Worm (Caenorhabditis elegans) whole organism, L1 larva: Measurements from ENCODE around the gene rbm-26.
A peak's percentile ranks its signal among the peaks of the same experiment; 100 is the strongest.

ENCODE experiments used
- aha-1 ChIP-seq: fragments of 150-350 bp; optimal IDR thresholded peaks from 2 replicates; lab custom pipeline; 2014; ENCODE audit warnings: missing biosample characterization, missing genetic modification characterization
- dpl-1 ChIP-seq, 3 experiments: fragments of 150-350 bp in 2 of 3; sonication (generic microtip) in 1 of 3; optimal IDR thresholded peaks; 2 replicates each; lab custom pipeline; 2014 to 2017; ENCODE audit warnings: missing biosample characterization in 3 of 3, missing genetic modification characterization in 3 of 3, missing genetic modification reagents in 3 of 3
- dsc-1 ChIP-seq: sonication (generic microtip); optimal IDR thresholded peaks from 2 replicates; lab custom pipeline; 2016; ENCODE audit warnings: mild to moderate bottlenecking, missing genetic modification characterization, missing compliant biosample characterization
- efl-1 ChIP-seq, 4 experiments: fragments of 150-350 bp; optimal IDR thresholded peaks in 3 of 4; peaks in 1 of 4; 1 replicate in 1 of 4; 2 replicates in 3 of 4; lab custom pipeline; 2014; ENCODE audit warnings: missing biosample characterization in 2 of 4, missing genetic modification characterization in 2 of 4, missing genetic modification reagents in 2 of 4
- elt-3 ChIP-seq, 6 experiments: fragments of 150-350 bp in 1 of 6; sonication (generic microtip); optimal IDR thresholded peaks; 2 replicates each; lab custom pipeline; 2017 to 2018; ENCODE audit warnings: missing biosample characterization in 6 of 6, missing genetic modification characterization in 6 of 6, inconsistent platforms in 1 of 6
- lin-13 ChIP-seq: fragments of 150-350 bp; optimal IDR thresholded peaks from 2 replicates; lab custom pipeline; 2014; ENCODE audit warnings: missing biosample characterization, missing genetic modification reagents, missing genetic modification characterization
- lir-3 ChIP-seq: sonication (generic microtip); optimal IDR thresholded peaks from 2 replicates; lab custom pipeline; 2016; ENCODE audit warnings: mild to moderate bottlenecking, missing genetic modification characterization, moderate library complexity, missing compliant biosample characterization; ENCODE audit not compliant: poor library complexity
- nhr-28 ChIP-seq: fragments of 150-350 bp; optimal IDR thresholded peaks from 2 replicates; lab custom pipeline; 2014; ENCODE audit warnings: missing biosample characterization, missing genetic modification characterization
- skn-1 ChIP-seq: fragments of 150-350 bp; optimal IDR thresholded peaks from 2 replicates; lab custom pipeline; 2014; ENCODE audit warnings: missing biosample characterization, missing genetic modification characterization
- snu-23 ChIP-seq: sonication (generic microtip); optimal IDR thresholded peaks from 2 replicates; lab custom pipeline; 2016; ENCODE audit warnings: missing genetic modification characterization, missing compliant biosample characterization
- sup-37 ChIP-seq: fragments of 200-800 bp; sonication (Bioruptor generic); optimal IDR thresholded peaks from 2 replicates; lab custom pipeline; 2018; ENCODE audit warnings: mild to moderate bottlenecking, missing genetic modification characterization, missing compliant biosample characterization
- ztf-4 ChIP-seq: fragments of 150-350 bp; optimal IDR thresholded peaks from 2 replicates; lab custom pipeline; 2014; ENCODE audit warnings: missing biosample characterization, missing genetic modification characterization

ce11 chrIII:5692690-5693089 lies 18.7 kb upstream of the rbm-26 start, which contains the start of the genes abi-1 and arle-14:
- TF ChIP-seq dpl-1 (GFP tag; optimal IDR thresholded peaks at IDR 0.05; lab: Kevin White, UChicago) (peak in 2 of 3 experiments; percentile 22 to 32), aha-1 (tag; lab: Kevin White, UChicago) (no peak), lir-3 (tag; lab: Kevin White, UChicago) (no peak), sup-37 (GFP tag; lab: Kevin White, UChicago) (no peak), efl-1 (optimal IDR thresholded peaks at IDR 0.05; lab: Kevin White, UChicago) (peak; percentile 8 to 32), efl-1 (GFP tag; optimal IDR thresholded peaks at IDR 0.05 in 1 of 2; lab: Kevin White, UChicago) (peak; percentile 3 to 83), snu-23 (GFP tag; lab: Kevin White, UChicago) (peak; percentile 24), elt-3 (tag; optimal IDR thresholded peaks at IDR 0.05; lab: Kevin White, UChicago) (no peak), ztf-4 (tag; lab: Kevin White, UChicago) (no peak), skn-1 (tag; lab: Kevin White, UChicago) (no peak), nhr-28 (tag; lab: Kevin White, UChicago) (no peak), dsc-1 (tag; lab: Kevin White, UChicago) (peak; percentile 50), lin-13 (GFP tag; lab: Kevin White, UChicago) (no peak)
